Worm (Caenorhabditis elegans): ENCODE results near the gene Y75B12B.10.
A peak's percentile ranks its signal among the peaks of the same experiment; 100 is the strongest.

The Y75B12B.10 gene

ce11 chrV:15179757-15180156, 20.1 kb upstream of the Y75B12B.10 start, which contains the start of gene T09F5.10:
Gene T09F5.10, plus strand, starts transcription at chrV:15180057.
- TF ChIP-seq rec-8 (tag; optimal IDR thresholded peaks at IDR 0.05) (no peak), attf-5 (GFP tag; optimal IDR thresholded peaks at IDR 0.05) (no peak), cebp-2 (GFP tag; IDR thresholded peaks at IDR 0.05) (no peak), lsl-1 (GFP tag; optimal IDR thresholded peaks at IDR 0.05) (no peak), Y56A3A.18 (GFP tag; IDR thresholded peaks at IDR 0.05) (no peak), K11D2.4 (GFP tag; IDR thresholded peaks at IDR 0.05) (no peak), nhr-120 (GFP tag; IDR thresholded peaks at IDR 0.05) (no peak), F10E7.11 (tag; optimal IDR thresholded peaks at IDR 0.05) (no peak), F33H1.4 (GFP tag; IDR thresholded peaks at IDR 0.05) (no peak), lin-35 (GFP tag; optimal IDR thresholded peaks at IDR 0.05) (no peak), nfya-2 (GFP tag; IDR thresholded peaks at IDR 0.05) (no peak), snpc-1.3 (tag; optimal IDR thresholded peaks at IDR 0.05; ENCODE audit: insufficient read depth) (no peak), madf-3 (GFP tag; IDR thresholded peaks at IDR 0.05) (no peak), sea-2 (GFP tag; IDR thresholded peaks at IDR 0.05) (no peak), hlh-26 (GFP tag; conservative IDR thresholded peaks at IDR 0.05) (no peak), F49E8.2 (tag; optimal IDR thresholded peaks at IDR 0.05; ENCODE audit: insufficient read depth) (no peak), hmg-1.2 (GFP tag; IDR thresholded peaks at IDR 0.05) (no peak), lin-26 (GFP tag; IDR thresholded peaks at IDR 0.05) (no peak), Y95B8A.8 (GFP tag; IDR thresholded peaks at IDR 0.05) (no peak)

DNA sequence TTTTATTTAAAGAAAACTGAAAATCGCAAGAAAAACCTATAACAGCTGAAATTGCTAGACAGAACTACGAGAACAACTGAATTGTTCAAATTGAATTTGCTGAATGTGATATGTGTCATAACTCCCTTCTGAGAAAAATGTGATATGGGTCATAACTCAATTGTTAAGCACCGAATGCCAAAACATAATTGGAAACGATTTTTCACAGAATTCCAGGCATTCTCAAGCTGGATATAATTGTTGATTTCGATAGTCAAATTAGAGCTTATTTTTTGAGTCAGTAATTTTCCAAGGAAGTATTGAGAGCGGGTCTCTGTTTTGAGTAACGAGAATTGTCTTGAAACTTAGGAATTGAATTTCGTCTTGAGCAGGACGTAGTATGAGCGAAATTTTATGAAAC, 18.0 kb upstream of the Y75B12B.10 start:
- TF ChIP-seq D2030.7 (GFP tag; IDR thresholded peaks at IDR 0.05) (no peak), ztf-28 (GFP tag; IDR thresholded peaks at IDR 0.05) (no peak), rpc-1 (optimal IDR thresholded peaks at IDR 0.05) (no peak), rpc-1 (tag; optimal IDR thresholded peaks at IDR 0.05) (no peak), snpc-1.3 (tag; optimal IDR thresholded peaks at IDR 0.05; ENCODE audit: insufficient read depth) (no peak), F37B4.10 (GFP tag; IDR thresholded peaks at IDR 0.05) (no peak), fkh-3 (tag; optimal IDR thresholded peaks at IDR 0.05) (no peak)

- TF ChIP-seq Y95B8A.8 (GFP tag; IDR thresholded peaks at IDR 0.05), result no peak
- no peak for TF ChIP-seq ekl-4 (GFP tag; IDR thresholded peaks at IDR 0.05)
- peak; percentile 50 for TF ChIP-seq nhr-80 (tag; optimal IDR thresholded peaks at IDR 0.05)
Measured at ce11 chrV:15182407-15182806, 17.5 kb upstream of the Y75B12B.10 start, which contains the start of gene fbxa-84. Gene fbxa-84, plus strand, starts transcription at chrV:15182440.

DNA sequence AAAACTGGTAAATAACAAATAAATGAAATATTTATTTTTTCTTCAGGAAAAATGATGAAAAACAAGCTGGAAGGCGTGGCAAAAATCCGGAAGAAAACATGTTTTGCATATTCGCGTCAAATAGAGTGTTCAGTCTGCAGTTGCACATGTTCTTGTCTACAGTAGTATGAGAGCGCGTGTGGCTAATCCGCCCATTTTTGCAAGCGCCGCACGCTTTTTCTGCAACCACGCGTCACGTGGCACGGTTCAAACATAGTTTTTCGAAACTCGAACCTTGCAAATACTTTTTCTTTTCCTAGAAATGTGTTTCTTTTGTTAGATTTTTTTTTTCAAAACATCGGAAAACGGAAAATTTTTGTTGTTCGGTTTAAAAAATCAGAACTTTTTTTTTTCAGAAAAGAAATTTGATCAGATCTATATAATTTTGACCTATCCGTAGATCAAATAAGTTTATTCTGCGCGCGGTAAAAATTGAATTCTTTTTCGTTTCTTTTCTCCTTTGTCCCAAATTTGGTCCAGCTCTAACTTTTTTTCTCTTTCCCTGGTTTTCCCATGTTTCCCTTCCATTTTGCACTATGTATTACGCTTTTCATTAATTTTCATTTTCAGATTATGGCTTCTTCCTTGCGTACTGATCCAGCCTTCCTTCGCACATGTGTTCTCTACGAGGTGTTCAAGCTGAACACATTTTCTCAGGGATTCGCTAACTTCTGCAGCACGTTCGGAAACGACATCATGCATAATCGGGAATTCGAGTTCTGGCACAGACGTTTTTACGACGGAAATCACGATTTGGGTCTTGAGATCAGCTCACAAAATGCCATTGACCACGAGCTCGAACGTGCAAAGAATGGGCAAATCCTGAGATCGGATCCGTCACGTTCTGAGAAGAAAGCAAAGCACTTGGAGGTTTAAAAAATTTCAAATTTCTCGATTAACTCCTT, 15.5 kb upstream of the Y75B12B.10 start, which contains the start of gene Y75B12B.1:
Y75B12B.1 (plus strand) TSS at position 603 of the 944 bp plus-strand sequence.
- no peak for TF ChIP-seq mxl-1 (tag; optimal IDR thresholded peaks at IDR 0.05)
- peak; percentile 84 for TF ChIP-seq hsf-1 (GFP tag; IDR thresholded peaks at IDR 0.05)
- no peak for TF ChIP-seq lin-40 (tag; optimal IDR thresholded peaks at IDR 0.05)
- no peak for TF ChIP-seq F52B5.7 (tag; optimal IDR thresholded peaks at IDR 0.05)
- TF ChIP-seq atf-7 (tag; optimal IDR thresholded peaks at IDR 0.05), result no peak
- no peak for TF ChIP-seq nhr-27 (tag; optimal IDR thresholded peaks at IDR 0.05)
- peak; percentile 84 for TF ChIP-seq B0336.3 (GFP tag; IDR thresholded peaks at IDR 0.05)
- no peak for TF ChIP-seq egl-18 (GFP tag; IDR thresholded peaks at IDR 0.05)
- no peak for TF ChIP-seq lag-1 (GFP tag; IDR thresholded peaks at IDR 0.05)
- peak in 2 of 3 experiments; percentile 37 to 39 for TF ChIP-seq lin-35 (GFP tag; optimal IDR thresholded peaks at IDR 0.05)
- no peak for TF ChIP-seq hmg-20 (GFP tag; IDR thresholded peaks at IDR 0.05)
- TF ChIP-seq aptf-2 (GFP tag; conservative IDR thresholded peaks at IDR 0.05), result no peak
- TF ChIP-seq ceh-100 (GFP tag; IDR thresholded peaks at IDR 0.05), result peak; percentile 79
- no peak for TF ChIP-seq lin-26 (GFP tag; IDR thresholded peaks at IDR 0.05)
- TF ChIP-seq cebp-2 (GFP tag; IDR thresholded peaks at IDR 0.05), result no peak
- TF ChIP-seq ztf-28 (GFP tag; IDR thresholded peaks at IDR 0.05), result 0 out of 2 replicates have a peak, but pooled peaks have one; percentile 57
- no peak for TF ChIP-seq pha-4 (tag; optimal IDR thresholded peaks at IDR 0.05)
- TF ChIP-seq dpl-1 (GFP tag; optimal IDR thresholded peaks at IDR 0.05), result peak; percentile 67
- TF ChIP-seq nhr-179 (tag; optimal IDR thresholded peaks at IDR 0.05), result no peak
- TF ChIP-seq xnd-1 (tag; optimal IDR thresholded peaks at IDR 0.05), result peak; percentile 95

All from whole organism, young adult.